Worm (Caenorhabditis elegans) whole organism, L4 larva: ENCODE results near the gene gakh-1.

Experiments
- ces-1 ChIP-seq: fragments of 150-350 bp; sonication (generic microtip); optimal IDR thresholded peaks from 4 replicates; lab custom pipeline; 2014; ENCODE audit warnings: missing biosample characterization, missing genetic modification reagents, missing genetic modification characterization
- dve-1 ChIP-seq: sonication (generic microtip); optimal IDR thresholded peaks from 2 replicates; lab custom pipeline; 2017; ENCODE audit warnings: antibody characterized with exemption, mild to moderate bottlenecking, missing genetic modification characterization, missing compliant biosample characterization; ENCODE audit not compliant: insufficient read depth
- lin-13 ChIP-seq: fragments of 150-350 bp; optimal IDR thresholded peaks from 2 replicates; lab custom pipeline; 2014; ENCODE audit warnings: missing biosample characterization, missing genetic modification reagents, missing genetic modification characterization
- lin-39 ChIP-seq: fragments of 150-350 bp; optimal IDR thresholded peaks from 2 replicates; lab custom pipeline; 2014; ENCODE audit warnings: missing biosample characterization, missing genetic modification reagents, missing genetic modification characterization
- nhr-6 ChIP-seq: fragments of 150-350 bp; optimal IDR thresholded peaks from 2 replicates; lab custom pipeline; 2014; ENCODE audit warnings: missing biosample characterization, missing genetic modification characterization
- spr-1 ChIP-seq: sonication (generic microtip); optimal IDR thresholded peaks from 2 replicates; lab custom pipeline; 2016; ENCODE audit warnings: mild to moderate bottlenecking, missing genetic modification characterization, missing compliant biosample characterization
- spr-3 ChIP-seq: fragments of 200-800 bp; sonication (Bioruptor generic); optimal IDR thresholded peaks from 2 replicates; lab custom pipeline; 2018; ENCODE audit warnings: mild to moderate bottlenecking, missing genetic modification characterization, missing compliant biosample characterization

DNA sequence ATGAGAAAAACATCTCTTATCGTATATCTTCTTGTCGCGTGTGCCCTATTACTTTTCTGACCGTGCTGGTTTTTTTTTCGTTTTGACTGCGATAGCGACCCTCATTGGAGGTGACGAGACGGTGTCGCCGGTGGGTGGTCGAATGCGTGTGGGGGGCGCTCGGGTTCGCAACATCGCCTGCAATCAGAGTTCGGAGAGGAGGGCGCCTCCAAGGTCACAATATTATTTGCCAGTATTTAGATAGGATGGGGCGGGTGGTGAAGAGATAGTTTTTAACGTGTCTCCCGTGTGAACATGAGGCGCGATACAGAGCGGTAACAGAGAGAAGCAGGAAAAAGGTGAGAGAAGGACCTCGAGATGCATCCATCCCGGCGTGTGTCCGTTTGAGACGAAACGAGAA is 38.6 kb downstream of the gakh-1 start:
- TF ChIP-seq lin-39 (tag; lab: Kevin White, UChicago) (no peak), nhr-6 (tag; lab: Kevin White, UChicago) (no peak), lin-13 (GFP tag; lab: Kevin White, UChicago) (no peak), ces-1 (GFP tag; lab: Kevin White, UChicago) (no peak), dve-1 (tag; lab: Kevin White, UChicago) (no peak), spr-3 (GFP tag; lab: Kevin White, UChicago) (no peak), spr-1 (no peak)
